Worm (Caenorhabditis elegans) whole organism, mixed stage, embryonic: ENCODE measurements around the gene C08B6.6.

Experiments
- ceh-43 ChIP-seq: fragments of 200-800 bp; sonication (Bioruptor generic); optimal IDR thresholded peaks from 2 replicates; lab custom pipeline; 2018; ENCODE audit warnings: mild to moderate bottlenecking, missing genetic modification characterization, moderate library complexity, missing compliant biosample characterization
- ceh-83 ChIP-seq: fragments of 200-800 bp; sonication (Bioruptor generic); optimal IDR thresholded peaks from 2 replicates; lab custom pipeline; 2018; ENCODE audit warnings: mild to moderate bottlenecking, missing genetic modification characterization, missing compliant biosample characterization
- ces-1 ChIP-seq: fragments of 150-350 bp; optimal IDR thresholded peaks from 2 replicates; lab custom pipeline; 2014; ENCODE audit warnings: missing biosample characterization, missing genetic modification reagents, missing genetic modification characterization
- cnd-1 ChIP-seq: fragments of 200-800 bp; sonication (Bioruptor generic); optimal IDR thresholded peaks from 2 replicates; lab custom pipeline; 2018; ENCODE audit warnings: mild to moderate bottlenecking, missing genetic modification characterization, missing compliant biosample characterization
- drap-1 ChIP-seq: fragments of 200-800 bp; sonication (Bioruptor generic); optimal IDR thresholded peaks from 3 replicates; lab custom pipeline; 2018; ENCODE audit warnings: mild to moderate bottlenecking, missing genetic modification characterization, missing compliant biosample characterization
- hlh-1 ChIP-seq: fragments of 150-350 bp; optimal IDR thresholded peaks from 2 replicates; lab custom pipeline; 2014; ENCODE audit warnings: missing biosample characterization, missing genetic modification reagents, missing genetic modification characterization
- lin-32 ChIP-seq: fragments of 200-800 bp; sonication (Bioruptor generic); optimal IDR thresholded peaks from 2 replicates; lab custom pipeline; 2018; ENCODE audit warnings: mild to moderate bottlenecking, missing genetic modification characterization, missing compliant biosample characterization
- nhr-12 ChIP-seq: fragments of 150-350 bp; optimal IDR thresholded peaks from 2 replicates; lab custom pipeline; 2014; ENCODE audit warnings: missing biosample characterization, missing genetic modification characterization
- nhr-2 ChIP-seq: fragments of 150-350 bp; optimal IDR thresholded peaks from 2 replicates; lab custom pipeline; 2014; ENCODE audit warnings: missing biosample characterization, missing genetic modification characterization
- nhr-237 ChIP-seq: fragments of 150-350 bp; optimal IDR thresholded peaks from 2 replicates; lab custom pipeline; 2014; ENCODE audit warnings: missing biosample characterization, missing genetic modification characterization
- nhr-28 ChIP-seq: fragments of 150-350 bp; optimal IDR thresholded peaks from 2 replicates; lab custom pipeline; 2014; ENCODE audit warnings: missing biosample characterization, missing genetic modification characterization
- nhr-76 ChIP-seq: sonication (generic microtip); optimal IDR thresholded peaks from 2 replicates; lab custom pipeline; 2017; ENCODE audit warnings: missing biosample characterization, missing genetic modification characterization
- sem-2 ChIP-seq: fragments of 200-800 bp; sonication (Bioruptor generic); optimal IDR thresholded peaks from 2 replicates; lab custom pipeline; 2018; ENCODE audit warnings: mild to moderate bottlenecking, missing genetic modification characterization, missing compliant biosample characterization
- unc-39 ChIP-seq: fragments of 150-350 bp; optimal IDR thresholded peaks from 2 replicates; lab custom pipeline; 2014; ENCODE audit warnings: missing biosample characterization, missing genetic modification characterization
- zip-8 ChIP-seq: fragments of 150-350 bp; optimal IDR thresholded peaks from 2 replicates; lab custom pipeline; 2014; ENCODE audit warnings: missing biosample characterization, missing genetic modification characterization
- ztf-11 ChIP-seq: fragments of 150-350 bp; optimal IDR thresholded peaks from 2 replicates; lab custom pipeline; 2014; ENCODE audit warnings: missing biosample characterization, missing genetic modification characterization

C08B6.6 gene

DNA sequence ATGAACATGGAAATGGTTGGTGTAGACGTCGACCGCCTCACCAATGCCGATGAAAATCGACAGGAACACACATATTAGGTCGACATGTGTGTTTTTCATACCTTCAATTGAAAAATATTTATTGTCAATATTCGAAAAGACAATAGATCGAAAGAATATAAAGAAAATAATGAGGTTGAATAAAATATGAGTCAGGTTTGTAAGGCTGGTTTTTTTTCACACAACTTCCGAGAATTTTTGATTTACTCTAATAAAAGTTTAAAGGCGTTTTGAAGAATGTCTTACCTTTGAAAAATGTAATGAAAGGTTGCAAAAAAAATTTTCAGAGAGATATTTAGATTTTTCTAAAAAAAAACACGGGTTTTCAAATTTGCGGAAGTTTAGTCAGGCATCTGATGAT is 50.2 kb downstream of the C08B6.6 start, which contains the start of gene egl-3:
Gene egl-3 (minus strand): TSS at position 101 of the 400 bp plus-strand sequence.
- TF ChIP-seq hlh-1 (tag; lab: Kevin White, UChicago) (no peak), zip-8 (tag; lab: Kevin White, UChicago) (no peak), sem-2 (GFP tag; lab: Kevin White, UChicago) (no peak), cnd-1 (tag; lab: Kevin White, UChicago) (no peak), unc-39 (tag; lab: Kevin White, UChicago) (no peak), nhr-237 (tag; lab: Kevin White, UChicago) (no peak), ceh-83 (GFP tag; lab: Kevin White, UChicago) (no peak), drap-1 (no peak), ces-1 (no peak), nhr-2 (tag; lab: Kevin White, UChicago) (no peak), nhr-28 (tag; lab: Kevin White, UChicago) (no peak), nhr-12 (no peak), ztf-11 (tag; lab: Kevin White, UChicago) (no peak), ceh-43 (GFP tag; lab: Kevin White, UChicago) (no peak), nhr-76 (tag; lab: Kevin White, UChicago) (no peak), lin-32 (no peak)
